Worm (Caenorhabditis elegans) whole organism, late embryonic: ENCODE measurements around the gene T05B4.13.

Experiments
- hlh-8 ChIP-seq: sonication (generic microtip); optimal IDR thresholded peaks from 2 replicates; lab custom pipeline; 2016; ENCODE audit warnings: missing genotype, missing genetic modification characterization, missing compliant biosample characterization
- lin-11 ChIP-seq: fragments of 200-800 bp; sonication (Bioruptor generic); optimal IDR thresholded peaks from 2 replicates; lab custom pipeline; 2018; ENCODE audit warnings: mild to moderate bottlenecking, missing genetic modification characterization, missing compliant biosample characterization
- madf-2 ChIP-seq: sonication (generic microtip); optimal IDR thresholded peaks from 2 replicates; lab custom pipeline; 2017; ENCODE audit warnings: missing genetic modification characterization, missing compliant biosample characterization
- nhr-11 ChIP-seq: fragments of 150-350 bp; optimal IDR thresholded peaks from 2 replicates; lab custom pipeline; 2014; ENCODE audit warnings: missing biosample characterization, missing genetic modification characterization
- pag-3 ChIP-seq: sonication (generic microtip); optimal IDR thresholded peaks from 2 replicates; lab custom pipeline; 2016; ENCODE audit warnings: missing compliant biosample characterization, missing genetic modification characterization, borderline replicate concordance
- pax-1 ChIP-seq: fragments of 150-350 bp; optimal IDR thresholded peaks from 2 replicates; lab custom pipeline; 2014; ENCODE audit warnings: missing biosample characterization, missing genetic modification characterization
- pha-4 ChIP-seq: fragments of 150-350 bp; optimal IDR thresholded peaks from 2 replicates; lab custom pipeline; 2018; ENCODE audit warnings: missing biosample characterization, missing genetic modification reagents, missing genetic modification characterization
- pqm-1 ChIP-seq: sonication (generic microtip); optimal IDR thresholded peaks from 2 replicates; lab custom pipeline; 2016; ENCODE audit warnings: missing genetic modification characterization, missing compliant biosample characterization
- pros-1 ChIP-seq: fragments of 150-350 bp; optimal IDR thresholded peaks from 2 replicates; lab custom pipeline; 2014; ENCODE audit warnings: missing biosample characterization, missing genetic modification reagents, missing genetic modification characterization
- rnt-1 ChIP-seq: sonication (generic microtip); optimal IDR thresholded peaks from 2 replicates; lab custom pipeline; 2016; ENCODE audit warnings: missing genetic modification characterization, missing compliant biosample characterization
- sox-4 ChIP-seq: sonication (generic microtip); optimal IDR thresholded peaks from 2 replicates; lab custom pipeline; 2017; ENCODE audit warnings: mild to moderate bottlenecking, missing genetic modification characterization, inconsistent platforms, missing compliant biosample characterization
- unc-3 ChIP-seq, 2 experiments: fragments of 200-800 bp in 1 of 2; sonication (Bioruptor generic) in 1 of 2; sonication (generic microtip) in 1 of 2; conservative IDR thresholded peaks in 1 of 2; optimal IDR thresholded peaks in 1 of 2; 2 replicates each; pipeline versions ENCODE4 v1.3.6 to Lab custom; 2016 to 2022; ENCODE audit warnings: missing compliant biosample characterization in 2 of 2, missing genetic modification characterization in 2 of 2, missing genetic modification reagents in 1 of 2

ce11 chrV:4109873-4110272, 17.5 kb downstream of the T05B4.13 start, which contains the start of gene clc-18:
- TF ChIP-seq sox-4: no peak
- no peak for TF ChIP-seq pax-1 (tag; lab: Kevin White, UChicago)
- no peak for TF ChIP-seq madf-2 (tag; lab: Kevin White, UChicago)
- TF ChIP-seq unc-3 (GFP tag; conservative IDR thresholded peaks at IDR 0.05; lab: Robert Waterston, UW): no peak
- no peak for TF ChIP-seq unc-3 (tag; optimal IDR thresholded peaks at IDR 0.05; lab: Kevin White, UChicago)
- no peak for TF ChIP-seq pqm-1 (tag; lab: Kevin White, UChicago)
- TF ChIP-seq hlh-8 (tag; lab: Kevin White, UChicago): no peak
- no peak for TF ChIP-seq pha-4 (tag; lab: Kevin White, UChicago)
- TF ChIP-seq nhr-11 (tag; lab: Kevin White, UChicago): no peak
- no peak for TF ChIP-seq rnt-1 (tag; lab: Kevin White, UChicago)
- TF ChIP-seq pag-3 (tag; lab: Kevin White, UChicago): no peak
- no peak for TF ChIP-seq lin-11 (tag; lab: Kevin White, UChicago)
- no peak for TF ChIP-seq pros-1
